Worm (Caenorhabditis elegans) whole organism, L1 larva: ENCODE data around the gene F07A11.4.

ENCODE experiments used
- elt-3 ChIP-seq, 6 experiments: fragments of 150-350 bp in 1 of 6; sonication (generic microtip); optimal IDR thresholded peaks; 2 replicates each; lab custom pipeline; 2017 to 2018; ENCODE audit warnings: missing biosample characterization in 6 of 6, missing genetic modification characterization in 6 of 6, inconsistent platforms in 1 of 6
- nhr-237 ChIP-seq: fragments of 150-350 bp; optimal IDR thresholded peaks from 2 replicates; lab custom pipeline; 2014; ENCODE audit warnings: missing biosample characterization, missing genetic modification characterization
- nhr-90 ChIP-seq: sonication (generic microtip); optimal IDR thresholded peaks from 2 replicates; lab custom pipeline; 2016; ENCODE audit warnings: mild to moderate bottlenecking, missing genetic modification characterization, missing compliant biosample characterization; ENCODE audit not compliant: poor library complexity
- skn-1 ChIP-seq: fragments of 150-350 bp; optimal IDR thresholded peaks from 2 replicates; lab custom pipeline; 2014; ENCODE audit warnings: missing biosample characterization, missing genetic modification characterization
- tbx-2 ChIP-seq: sonication (generic microtip); optimal IDR thresholded peaks from 2 replicates; lab custom pipeline; 2016; ENCODE audit warnings: missing genetic modification characterization, missing compliant biosample characterization
- zag-1 ChIP-seq: fragments of 150-350 bp; optimal IDR thresholded peaks from 2 replicates; lab custom pipeline; 2014; ENCODE audit warnings: missing biosample characterization, missing genetic modification characterization
- ztf-11 ChIP-seq, 2 experiments: sonication (generic microtip); optimal IDR thresholded peaks; 2 replicates each; lab custom pipeline; 2016 to 2017; ENCODE audit warnings: missing genetic modification characterization in 2 of 2, missing biosample characterization in 1 of 2, missing compliant biosample characterization in 1 of 2

ce11 chrII:11595368-11595996, 5.3 kb upstream of the F07A11.4 start, which contains the start of gene gfat-1:
- TF ChIP-seq nhr-237 (tag; lab: Kevin White, UChicago) (no peak), skn-1 (tag; lab: Kevin White, UChicago) (no peak), zag-1 (tag; lab: Kevin White, UChicago) (no peak), ztf-11 (tag; optimal IDR thresholded peaks at IDR 0.05; lab: Kevin White, UChicago) (peak in 1 of 2 experiments; percentile 1), tbx-2 (tag; lab: Kevin White, UChicago) (no peak), elt-3 (tag; optimal IDR thresholded peaks at IDR 0.05; lab: Kevin White, UChicago) (no peak), nhr-90 (tag; lab: Kevin White, UChicago) (no peak)
